Worm (Caenorhabditis elegans): ENCODE results near the gene sad-1.

sad-1 gene

DNA sequence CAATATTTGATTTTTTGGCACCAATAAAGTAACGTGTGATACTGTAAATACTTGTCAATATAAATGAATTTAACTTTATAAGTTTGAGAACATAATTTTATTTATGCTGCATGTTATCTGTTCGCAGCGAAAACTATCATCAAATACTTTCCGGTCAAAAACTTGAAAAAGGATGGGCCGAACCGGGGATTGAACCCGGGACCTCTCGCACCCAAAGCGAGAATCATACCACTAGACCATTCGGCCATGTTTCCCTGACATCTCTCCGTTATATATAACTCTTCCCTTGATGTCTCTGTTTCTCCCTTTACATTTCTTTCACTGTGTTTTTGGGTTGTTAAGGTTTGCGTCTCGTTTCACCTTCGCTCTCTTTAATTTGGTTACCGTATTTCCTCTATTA lies 11.3 kb upstream of the sad-1 start (continued):
- TF ChIP-seq Y5F2A.4 (GFP tag; optimal IDR thresholded peaks at IDR 0.05) = no peak
- TF ChIP-seq F49E8.2 (tag; optimal IDR thresholded peaks at IDR 0.05; ENCODE audit: borderline replicate concordance) = peak; percentile 49
- no peak for TF ChIP-seq snpc-4 (tag; optimal IDR thresholded peaks at IDR 0.05)
- peak; percentile 69 for TF ChIP-seq aha-1 (tag)
- TF ChIP-seq lin-39 (tag; optimal IDR thresholded peaks at IDR 0.05) = no peak
- peak; percentile 79 for TF ChIP-seq ctbp-1 (GFP tag; IDR thresholded peaks at IDR 0.05)
- no peak for TF ChIP-seq ZK546.5 (tag; optimal IDR thresholded peaks at IDR 0.05)
- TF ChIP-seq nhr-48 (tag; optimal IDR thresholded peaks at IDR 0.05) = peak; percentile 69
- peak; percentile 89 for TF ChIP-seq hmg-1.1 (GFP tag; IDR thresholded peaks at IDR 0.05)
- TF ChIP-seq mdt-29 (GFP tag; IDR thresholded peaks at IDR 0.05) = no peak
- peak; percentile 76 for TF ChIP-seq lin-38 (GFP tag; IDR thresholded peaks at IDR 0.05)
- TF ChIP-seq F10B5.3 (tag; optimal IDR thresholded peaks at IDR 0.05) = peak; percentile 36
- 0 out of 2 replicates have a peak, but pooled peaks have one; percentile 49 for TF ChIP-seq Y48G9A.11 (GFP tag; IDR thresholded peaks at IDR 0.05)
- no peak for TF ChIP-seq nhr-237 (tag; optimal IDR thresholded peaks at IDR 0.05)
- TF ChIP-seq Y105C5A.15 (GFP tag; IDR thresholded peaks at IDR 0.05) = 0 out of 2 replicates have a peak, but pooled peaks have one; percentile 32
- no peak for TF ChIP-seq nhr-41 (GFP tag; IDR thresholded peaks at IDR 0.05)
- no peak for TF ChIP-seq zip-11 (GFP tag; IDR thresholded peaks at IDR 0.05)
- no peak for TF ChIP-seq skn-1 (tag; optimal IDR thresholded peaks at IDR 0.05)
- peak; percentile 76 for TF ChIP-seq madf-9 (GFP tag; conservative IDR thresholded peaks at IDR 0.05)
- peak; percentile 12 for TF ChIP-seq gei-8 (GFP tag; optimal IDR thresholded peaks at IDR 0.05)
- TF ChIP-seq pha-4 (GFP tag; IDR thresholded peaks at IDR 0.05) = peak; percentile 89; the same call in 1 of the 2 replicates
- no peak for TF ChIP-seq pha-4 (tag; optimal IDR thresholded peaks at IDR 0.05)
- TF ChIP-seq dmd-6 (GFP tag; IDR thresholded peaks at IDR 0.05) = peak; percentile 69
- TF ChIP-seq zfp-2 (tag; optimal IDR thresholded peaks at IDR 0.05) = peak; percentile 6
- peak; percentile 27 for TF ChIP-seq hlh-30 (tag; optimal IDR thresholded peaks at IDR 0.05; ENCODE audit: insufficient read depth)
- no peak for TF ChIP-seq ceh-62 (tag; optimal IDR thresholded peaks at IDR 0.05)
- peak; percentile 90 for TF ChIP-seq vab-7 (GFP tag; IDR thresholded peaks at IDR 0.05)
- TF ChIP-seq lir-3 (tag; optimal IDR thresholded peaks at IDR 0.05) = peak; percentile 71
- peak; percentile 87; the same call in 1 of the 2 replicates for TF ChIP-seq F44E2.7 (GFP tag; IDR thresholded peaks at IDR 0.05)
- no peak for TF ChIP-seq cey-2 (tag; optimal IDR thresholded peaks at IDR 0.05; ENCODE audit: borderline replicate concordance, insufficient read depth)
- TF ChIP-seq daf-12 (tag; optimal IDR thresholded peaks at IDR 0.05) = no peak
- no peak for TF ChIP-seq R02D3.7 (tag; optimal IDR thresholded peaks at IDR 0.05)
- no peak for TF ChIP-seq tag-97 (GFP tag; IDR thresholded peaks at IDR 0.05)
- no peak for TF ChIP-seq nhr-10 (tag; optimal IDR thresholded peaks at IDR 0.05)
- peak; percentile 54 for TF ChIP-seq unc-130 (GFP tag; optimal IDR thresholded peaks at IDR 0.05)

DNA sequence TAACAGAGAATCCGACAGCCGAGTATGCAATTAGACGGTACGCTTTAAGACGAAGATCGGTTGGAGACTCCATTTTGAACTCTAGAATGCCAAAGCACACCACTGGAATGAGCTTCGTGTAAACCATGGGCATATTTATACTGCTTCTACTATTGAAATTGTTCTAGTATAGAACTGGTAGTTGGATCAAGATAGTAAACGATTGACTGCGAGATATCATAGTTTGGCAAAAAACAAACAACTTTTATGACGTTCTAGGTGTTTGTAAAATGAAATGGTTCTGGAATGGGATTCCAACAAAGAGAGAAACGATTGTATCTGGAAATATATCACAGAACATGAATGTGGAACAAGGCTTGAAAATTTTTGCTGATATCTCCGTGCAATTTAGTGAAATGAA lies 10.5 kb upstream of the sad-1 start, which contains the start of gene col-185:
TSS of gene col-185 (minus strand) at position 101 of the 400 bp plus-strand sequence.
- TF ChIP-seq unc-62 (GFP tag; optimal IDR thresholded peaks at IDR 0.05 in 1 of 2) (peak in 1 of 2 experiments; percentile 40), unc-62 (tag; optimal IDR thresholded peaks at IDR 0.05) (no peak), egl-43 (GFP tag; IDR thresholded peaks at IDR 0.05) (no peak)

DNA sequence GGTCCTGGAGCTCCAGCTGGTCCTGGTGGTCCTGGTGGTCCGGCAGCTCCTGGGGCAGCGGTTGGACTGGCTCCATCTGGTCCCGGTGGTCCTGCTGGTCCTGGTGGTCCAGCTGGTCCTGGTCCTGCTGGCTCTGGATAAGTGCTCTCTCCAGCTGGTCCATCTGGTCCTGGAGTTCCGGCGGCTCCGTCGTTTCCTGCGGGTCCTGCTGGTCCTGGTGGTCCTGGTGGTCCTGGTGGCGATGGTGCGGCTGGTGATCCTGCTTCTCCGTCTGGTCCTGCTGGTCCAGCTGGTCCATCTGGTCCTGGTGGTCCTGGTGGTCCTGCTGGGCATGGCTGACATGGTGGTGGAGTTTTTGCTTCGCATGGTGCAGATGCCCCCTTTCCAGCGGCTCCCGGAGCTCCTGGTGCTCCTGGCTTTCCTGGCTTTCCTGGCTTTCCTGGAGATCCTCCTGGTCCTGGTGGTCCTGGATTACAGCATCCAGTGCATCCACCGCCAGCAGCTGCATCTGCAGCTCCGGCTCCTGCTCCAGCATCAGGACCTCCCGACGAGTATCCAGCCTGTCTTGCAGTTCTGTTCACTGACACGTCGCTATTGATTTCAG lies 9.9 kb upstream of the sad-1 start:
- TF ChIP-seq hlh-30 (tag; optimal IDR thresholded peaks at IDR 0.05; ENCODE audit: insufficient read depth) (no peak), set-16 (GFP tag; IDR thresholded peaks at IDR 0.05) (peak; percentile 98), egl-43 (GFP tag; IDR thresholded peaks at IDR 0.05) (peak; percentile 65; the same call in 1 of the 2 replicates), saeg-2 (GFP tag; IDR thresholded peaks at IDR 0.05) (no peak), hif-1 (tag; optimal IDR thresholded peaks at IDR 0.05) (no peak), hlh-11 (tag; optimal IDR thresholded peaks at IDR 0.05) (no peak)
